Worm (Caenorhabditis elegans) whole organism, mixed stage, embryonic: Measurements from ENCODE around the gene kbp-2.

Experiments used
- M03D4.4 ChIP-seq: sonication (generic microtip); optimal IDR thresholded peaks from 2 replicates; lab custom pipeline; 2017; ENCODE audit warnings: mild to moderate bottlenecking, missing genetic modification characterization, missing compliant biosample characterization
- blmp-1 ChIP-seq: fragments of 150-350 bp; optimal IDR thresholded peaks from 2 replicates; lab custom pipeline; 2014; ENCODE audit warnings: missing biosample characterization, missing genetic modification characterization
- ceh-39 ChIP-seq: fragments of 150-350 bp; optimal IDR thresholded peaks from 2 replicates; lab custom pipeline; 2014; ENCODE audit warnings: missing biosample characterization, missing genetic modification characterization
- ceh-43 ChIP-seq: fragments of 200-800 bp; sonication (Bioruptor generic); optimal IDR thresholded peaks from 2 replicates; lab custom pipeline; 2018; ENCODE audit warnings: mild to moderate bottlenecking, missing genetic modification characterization, moderate library complexity, missing compliant biosample characterization
- ceh-83 ChIP-seq: fragments of 200-800 bp; sonication (Bioruptor generic); optimal IDR thresholded peaks from 2 replicates; lab custom pipeline; 2018; ENCODE audit warnings: mild to moderate bottlenecking, missing genetic modification characterization, missing compliant biosample characterization
- ces-1 ChIP-seq: fragments of 150-350 bp; optimal IDR thresholded peaks from 2 replicates; lab custom pipeline; 2014; ENCODE audit warnings: missing biosample characterization, missing genetic modification reagents, missing genetic modification characterization
- cnd-1 ChIP-seq: fragments of 200-800 bp; sonication (Bioruptor generic); optimal IDR thresholded peaks from 2 replicates; lab custom pipeline; 2018; ENCODE audit warnings: mild to moderate bottlenecking, missing genetic modification characterization, missing compliant biosample characterization
- drap-1 ChIP-seq: fragments of 200-800 bp; sonication (Bioruptor generic); optimal IDR thresholded peaks from 3 replicates; lab custom pipeline; 2018; ENCODE audit warnings: mild to moderate bottlenecking, missing genetic modification characterization, missing compliant biosample characterization
- elt-1 ChIP-seq: sonication (generic microtip); optimal IDR thresholded peaks from 2 replicates; lab custom pipeline; 2017; ENCODE audit warnings: missing genetic modification characterization, mild to moderate bottlenecking, missing compliant biosample characterization, antibody characterized with exemption, moderate library complexity, borderline replicate concordance; ENCODE audit not compliant: insufficient read depth
- elt-3 ChIP-seq: fragments of 150-350 bp; optimal IDR thresholded peaks from 2 replicates; lab custom pipeline; 2014; ENCODE audit warnings: missing biosample characterization, missing genetic modification characterization
- flh-1 ChIP-seq: fragments of 200-800 bp; sonication (Bioruptor generic); optimal IDR thresholded peaks from 2 replicates; lab custom pipeline; 2018; ENCODE audit warnings: mild to moderate bottlenecking, missing genetic modification characterization, moderate library complexity, missing compliant biosample characterization
- ham-2 ChIP-seq: fragments of 200-800 bp; sonication (Bioruptor generic); optimal IDR thresholded peaks from 2 replicates; lab custom pipeline; 2018; ENCODE audit warnings: mild to moderate bottlenecking, missing genetic modification characterization, missing compliant biosample characterization
- hlh-1 ChIP-seq: fragments of 150-350 bp; optimal IDR thresholded peaks from 2 replicates; lab custom pipeline; 2014; ENCODE audit warnings: missing biosample characterization, missing genetic modification reagents, missing genetic modification characterization
- lin-13 ChIP-seq: fragments of 150-350 bp; optimal IDR thresholded peaks from 2 replicates; lab custom pipeline; 2014; ENCODE audit warnings: missing biosample characterization, missing genetic modification characterization
- lin-32 ChIP-seq: fragments of 200-800 bp; sonication (Bioruptor generic); optimal IDR thresholded peaks from 2 replicates; lab custom pipeline; 2018; ENCODE audit warnings: mild to moderate bottlenecking, missing genetic modification characterization, missing compliant biosample characterization
- lsy-2 ChIP-seq: fragments of 150-350 bp; optimal IDR thresholded peaks from 2 replicates; lab custom pipeline; 2014; ENCODE audit warnings: missing biosample characterization, missing genetic modification characterization
- mab-5 ChIP-seq: fragments of 150-350 bp; optimal IDR thresholded peaks from 2 replicates; lab custom pipeline; 2014; ENCODE audit warnings: missing biosample characterization, missing genetic modification characterization
- mep-1 ChIP-seq: fragments of 150-350 bp; optimal IDR thresholded peaks from 2 replicates; lab custom pipeline; 2017; ENCODE audit warnings: missing biosample characterization, missing genetic modification reagents, missing genetic modification characterization, inconsistent platforms
- mls-2 ChIP-seq: sonication (generic microtip); optimal IDR thresholded peaks from 2 replicates; lab custom pipeline; 2016; ENCODE audit warnings: mild to moderate bottlenecking, missing genetic modification characterization, moderate library complexity, missing compliant biosample characterization
- nhr-12 ChIP-seq: fragments of 150-350 bp; optimal IDR thresholded peaks from 2 replicates; lab custom pipeline; 2014; ENCODE audit warnings: missing biosample characterization, missing genetic modification characterization
- nhr-2 ChIP-seq: fragments of 150-350 bp; optimal IDR thresholded peaks from 2 replicates; lab custom pipeline; 2014; ENCODE audit warnings: missing biosample characterization, missing genetic modification characterization
- nhr-237 ChIP-seq: fragments of 150-350 bp; optimal IDR thresholded peaks from 2 replicates; lab custom pipeline; 2014; ENCODE audit warnings: missing biosample characterization, missing genetic modification characterization
- nhr-28 ChIP-seq: fragments of 150-350 bp; optimal IDR thresholded peaks from 2 replicates; lab custom pipeline; 2014; ENCODE audit warnings: missing biosample characterization, missing genetic modification characterization
- nhr-76 ChIP-seq: sonication (generic microtip); optimal IDR thresholded peaks from 2 replicates; lab custom pipeline; 2017; ENCODE audit warnings: missing biosample characterization, missing genetic modification characterization
- pha-4 ChIP-seq: fragments of 150-350 bp; optimal IDR thresholded peaks from 2 replicates; lab custom pipeline; 2018; ENCODE audit warnings: missing biosample characterization, missing genetic modification reagents, missing genetic modification characterization
- sem-2 ChIP-seq: fragments of 200-800 bp; sonication (Bioruptor generic); optimal IDR thresholded peaks from 2 replicates; lab custom pipeline; 2018; ENCODE audit warnings: mild to moderate bottlenecking, missing genetic modification characterization, missing compliant biosample characterization
- sptf-1 ChIP-seq: sonication (generic microtip); optimal IDR thresholded peaks from 2 replicates; lab custom pipeline; 2017; ENCODE audit warnings: mild to moderate bottlenecking, missing genetic modification characterization, moderate library complexity, missing compliant biosample characterization
- tbx-8 ChIP-seq: fragments of 200-800 bp; sonication (Bioruptor generic); optimal IDR thresholded peaks from 2 replicates; lab custom pipeline; 2018; ENCODE audit warnings: mild to moderate bottlenecking, missing genetic modification characterization, moderate library complexity, missing compliant biosample characterization
- unc-120 ChIP-seq: sonication (generic microtip); optimal IDR thresholded peaks from 2 replicates; lab custom pipeline; 2017; ENCODE audit warnings: missing genetic modification characterization, missing compliant biosample characterization; ENCODE audit not compliant: poor library complexity, severe bottlenecking
- unc-39 ChIP-seq: fragments of 150-350 bp; optimal IDR thresholded peaks from 2 replicates; lab custom pipeline; 2014; ENCODE audit warnings: missing biosample characterization, missing genetic modification characterization
- unc-62 ChIP-seq: fragments of 150-350 bp; optimal IDR thresholded peaks from 2 replicates; lab custom pipeline; 2014; ENCODE audit warnings: missing biosample characterization, missing genetic modification reagents, missing genetic modification characterization
- zip-8 ChIP-seq: fragments of 150-350 bp; optimal IDR thresholded peaks from 2 replicates; lab custom pipeline; 2014; ENCODE audit warnings: missing biosample characterization, missing genetic modification characterization
- ztf-11 ChIP-seq: fragments of 150-350 bp; optimal IDR thresholded peaks from 2 replicates; lab custom pipeline; 2014; ENCODE audit warnings: missing biosample characterization, missing genetic modification characterization

The kbp-2 gene

ce11 chrIII:4866762-4867161, 36.9 kb downstream of the kbp-2 start, which contains the start of gene C35D10.17:
Gene C35D10.17 (plus strand): TSS chrIII:4867062.
- no peak for TF ChIP-seq nhr-28 (tag; lab: Kevin White, UChicago)
- no peak for TF ChIP-seq lsy-2
- no peak for TF ChIP-seq ztf-11 (tag; lab: Kevin White, UChicago)
- TF ChIP-seq sptf-1, result no peak
- TF ChIP-seq pha-4 (tag; lab: Kevin White, UChicago), result no peak
- TF ChIP-seq ces-1, result no peak
- no peak for TF ChIP-seq drap-1 (GFP tag; lab: Kevin White, UChicago)
- TF ChIP-seq ham-2 (GFP tag; lab: Kevin White, UChicago), result no peak
- TF ChIP-seq mab-5 (tag; lab: Kevin White, UChicago), result no peak
- no peak for TF ChIP-seq nhr-12
- no peak for TF ChIP-seq cnd-1 (tag; lab: Kevin White, UChicago)
- no peak for TF ChIP-seq lin-13
- TF ChIP-seq tbx-8 (GFP tag; lab: Kevin White, UChicago), result no peak

ce11 chrIII:4863127-4863526, 40.6 kb downstream of the kbp-2 start, which contains the start of gene coq-8:
Gene coq-8 (plus strand): TSS chrIII:4863427.
- TF ChIP-seq mab-5 (tag; lab: Kevin White, UChicago), result no peak
- no peak for TF ChIP-seq ztf-11 (tag; lab: Kevin White, UChicago)
- no peak for TF ChIP-seq ceh-39
- TF ChIP-seq M03D4.4 (tag; lab: Kevin White, UChicago), result no peak
- no peak for TF ChIP-seq nhr-237
- TF ChIP-seq sptf-1, result no peak
- TF ChIP-seq elt-3 (tag; lab: Kevin White, UChicago), result no peak
- TF ChIP-seq nhr-2 (tag; lab: Kevin White, UChicago), result no peak
- no peak for TF ChIP-seq pha-4 (tag; lab: Kevin White, UChicago)
- no peak for TF ChIP-seq ceh-83 (GFP tag; lab: Kevin White, UChicago)
- TF ChIP-seq lin-13, result no peak
- TF ChIP-seq zip-8 (tag; lab: Kevin White, UChicago), result no peak
- no peak for TF ChIP-seq mls-2
- no peak for TF ChIP-seq nhr-76 (tag; lab: Kevin White, UChicago)
- no peak for TF ChIP-seq hlh-1
- no peak for TF ChIP-seq sem-2
- no peak for TF ChIP-seq ham-2 (GFP tag; lab: Kevin White, UChicago)
- no peak for TF ChIP-seq mep-1
- no peak for TF ChIP-seq tbx-8 (GFP tag; lab: Kevin White, UChicago)

DNA sequence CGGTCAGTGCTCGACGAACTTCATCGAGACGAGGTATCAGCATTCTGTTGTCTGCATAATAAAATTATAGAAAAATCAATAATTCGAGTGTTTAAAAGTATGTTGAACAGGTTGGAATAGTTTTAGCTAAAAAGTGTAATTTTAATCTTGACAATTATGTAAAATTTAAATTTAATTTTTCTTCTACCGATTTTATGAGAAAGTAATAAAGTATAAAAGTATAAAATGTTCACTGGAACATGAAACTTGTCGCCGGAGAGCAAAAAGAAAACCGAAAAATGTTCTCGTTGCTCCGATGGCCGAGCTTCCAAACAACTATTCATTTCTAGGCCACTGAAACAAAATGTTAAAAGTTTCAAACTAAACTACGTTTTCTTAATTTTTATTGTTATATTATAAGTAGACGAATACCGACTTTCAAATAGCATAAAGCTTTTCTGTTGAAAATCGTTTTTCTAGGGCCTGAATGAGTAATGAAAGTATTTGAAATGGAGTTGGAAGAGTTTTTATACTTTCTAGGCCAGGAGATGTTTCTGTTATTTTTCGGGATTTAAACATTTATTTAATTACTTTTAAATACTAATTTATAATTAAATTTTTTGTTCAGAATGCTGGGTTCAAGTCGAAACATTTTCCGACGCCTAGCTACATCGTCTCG, 41.8 kb downstream of the kbp-2 start, which contains the start of the genes C35D10.10 and C35D10.5:
C35D10.10 (minus strand) TSS at position 51 of the 658 bp plus-strand sequence.
C35D10.5 (plus strand) TSS at position 608 of the 658 bp plus-strand sequence.
- TF ChIP-seq nhr-12, result no peak
- no peak for TF ChIP-seq ham-2 (GFP tag; lab: Kevin White, UChicago)
- TF ChIP-seq ceh-39, result no peak
- TF ChIP-seq ztf-11 (tag; lab: Kevin White, UChicago), result no peak
- no peak for TF ChIP-seq nhr-2 (tag; lab: Kevin White, UChicago)
- TF ChIP-seq unc-62, result no peak
- no peak for TF ChIP-seq nhr-237
- TF ChIP-seq zip-8 (tag; lab: Kevin White, UChicago), result no peak
- TF ChIP-seq unc-39, result no peak
- no peak for TF ChIP-seq M03D4.4 (tag; lab: Kevin White, UChicago)

- TF ChIP-seq unc-120 (no peak), elt-3 (tag; lab: Kevin White, UChicago) (no peak), sptf-1 (no peak), tbx-8 (GFP tag; lab: Kevin White, UChicago) (no peak), elt-1 (tag; lab: Kevin White, UChicago) (no peak)
These were observed 44.6 kb downstream of the kbp-2 start, which contains the start of gene C35D10.6 for ce11 chrIII:4859039-4859438. Gene C35D10.6 (plus strand): TSS chrIII:4859339.

- no peak for TF ChIP-seq flh-1 (GFP tag; lab: Kevin White, UChicago)
- TF ChIP-seq mep-1, result no peak
- TF ChIP-seq lin-32, result no peak
- TF ChIP-seq tbx-8 (GFP tag; lab: Kevin White, UChicago), result no peak
- no peak for TF ChIP-seq ceh-43 (GFP tag; lab: Kevin White, UChicago)
- no peak for TF ChIP-seq blmp-1
- TF ChIP-seq unc-120, result no peak
- TF ChIP-seq lsy-2, result no peak
- TF ChIP-seq pha-4 (tag; lab: Kevin White, UChicago), result no peak
- TF ChIP-seq M03D4.4 (tag; lab: Kevin White, UChicago), result no peak
- no peak for TF ChIP-seq ham-2 (GFP tag; lab: Kevin White, UChicago)
- no peak for TF ChIP-seq elt-1 (tag; lab: Kevin White, UChicago)
- TF ChIP-seq nhr-2 (tag; lab: Kevin White, UChicago), result no peak
- TF ChIP-seq drap-1 (GFP tag; lab: Kevin White, UChicago), result no peak
- no peak for TF ChIP-seq hlh-1
- TF ChIP-seq ceh-83 (GFP tag; lab: Kevin White, UChicago), result no peak
- no peak for TF ChIP-seq elt-3 (tag; lab: Kevin White, UChicago)
- TF ChIP-seq ztf-11 (tag; lab: Kevin White, UChicago), result no peak
These were observed 46.7 kb downstream of the kbp-2 start for ce11 chrIII:4856992-4857391.
